Worm (Caenorhabditis elegans) whole organism, L1 larva: Measurements from ENCODE around the gene sri-26.

Source experiments
- C34B4.2 ChIP-seq: sonication (generic microtip); optimal IDR thresholded peaks from 2 replicates; lab custom pipeline; 2017; ENCODE audit warnings: mild to moderate bottlenecking, missing genetic modification characterization, missing compliant biosample characterization
- Y116A8C.19 ChIP-seq: sonication (generic microtip); optimal IDR thresholded peaks from 2 replicates; lab custom pipeline; 2016; ENCODE audit warnings: missing compliant biosample characterization, missing genetic modification characterization, borderline replicate concordance
- aha-1 ChIP-seq: fragments of 150-350 bp; optimal IDR thresholded peaks from 2 replicates; lab custom pipeline; 2014; ENCODE audit warnings: missing biosample characterization, missing genetic modification characterization
- alr-1 ChIP-seq: fragments of 200-800 bp; sonication (Bioruptor generic); optimal IDR thresholded peaks from 2 replicates; lab custom pipeline; 2018; ENCODE audit warnings: borderline replicate concordance, mild to moderate bottlenecking, missing genetic modification characterization, missing compliant biosample characterization
- aly-2 ChIP-seq: fragments of 150-350 bp; optimal IDR thresholded peaks from 2 replicates; lab custom pipeline; 2014; ENCODE audit warnings: missing biosample characterization, missing genetic modification characterization
- ama-1 ChIP-seq: fragments of 150-350 bp; optimal IDR thresholded peaks from 2 replicates; lab custom pipeline; 2014
- ceh-8 ChIP-seq: fragments of 200-800 bp; sonication (Bioruptor generic); optimal IDR thresholded peaks from 2 replicates; lab custom pipeline; 2018; ENCODE audit warnings: mild to moderate bottlenecking, missing genetic modification characterization, moderate library complexity, missing compliant biosample characterization
- ceh-90 ChIP-seq: sonication (generic microtip); optimal IDR thresholded peaks from 2 replicates; lab custom pipeline; 2016; ENCODE audit warnings: missing genetic modification characterization, missing compliant biosample characterization
- ces-1 ChIP-seq: fragments of 150-350 bp; optimal IDR thresholded peaks from 2 replicates; lab custom pipeline; 2014; ENCODE audit warnings: missing biosample characterization, missing genetic modification reagents, missing genetic modification characterization
- egl-27 ChIP-seq, 2 experiments: fragments of 150-350 bp in 1 of 2; sonication (generic microtip); optimal IDR thresholded peaks; 3 replicates each; lab custom pipeline; 2017 to 2018; ENCODE audit warnings: missing biosample characterization in 2 of 2, missing genetic modification characterization in 2 of 2, missing genetic modification reagents in 2 of 2
- elt-2 ChIP-seq: sonication (generic microtip); optimal IDR thresholded peaks from 2 replicates; lab custom pipeline; 2016; ENCODE audit warnings: missing genetic modification characterization, mild to moderate bottlenecking, inconsistent platforms, missing compliant biosample characterization, missing genetic modification reagents
- elt-3 ChIP-seq, 6 experiments: fragments of 150-350 bp in 1 of 6; sonication (generic microtip); optimal IDR thresholded peaks; 2 replicates each; lab custom pipeline; 2017 to 2018; ENCODE audit warnings: missing biosample characterization in 6 of 6, missing genetic modification characterization in 6 of 6, inconsistent platforms in 1 of 6
- ets-5 ChIP-seq: fragments of 200-800 bp; sonication (Bioruptor generic); IDR thresholded peaks from 2 replicates; pipeline ENCODE4 v1.3.6; 2022; ENCODE audit warnings: missing genetic modification characterization, missing compliant biosample characterization
- fkh-10 ChIP-seq: sonication (generic microtip); optimal IDR thresholded peaks from 2 replicates; lab custom pipeline; 2017; ENCODE audit warnings: missing biosample characterization, missing genetic modification reagents, missing genetic modification characterization
- grh-1 ChIP-seq: fragments of 200-800 bp; sonication (Bioruptor generic); IDR thresholded peaks from 2 replicates; pipeline ENCODE4 v1.3.6; 2022; ENCODE audit warnings: missing genetic modification reagents, missing genetic modification characterization, missing compliant biosample characterization
- isw-1 ChIP-seq: fragments of 200-800 bp; sonication (Bioruptor generic); IDR thresholded peaks from 2 replicates; pipeline ENCODE4 v1.3.6; 2022; ENCODE audit warnings: missing genetic modification characterization, missing compliant biosample characterization
- lin-14 ChIP-seq: fragments of 200-800 bp; sonication (Bioruptor generic); optimal IDR thresholded peaks from 2 replicates; lab custom pipeline; 2018; ENCODE audit warnings: mild to moderate bottlenecking, missing genetic modification characterization, moderate library complexity, missing compliant biosample characterization
- lin-35 ChIP-seq, 2 experiments: fragments of 150-350 bp; optimal IDR thresholded peaks; 2 replicates each; lab custom pipeline; 2014; ENCODE audit warnings: missing biosample characterization in 2 of 2, missing genetic modification characterization in 2 of 2, missing genetic modification reagents in 2 of 2
- lsy-2 ChIP-seq, 2 experiments: fragments of 150-350 bp; optimal IDR thresholded peaks; 2 replicates each; lab custom pipeline; 2014; ENCODE audit warnings: missing biosample characterization in 2 of 2, missing genetic modification characterization in 2 of 2
- mef-2 ChIP-seq: fragments of 150-350 bp; optimal IDR thresholded peaks from 2 replicates; lab custom pipeline; 2014; ENCODE audit warnings: missing biosample characterization, missing genetic modification characterization
- nhr-19 ChIP-seq: fragments of 200-800 bp; sonication (Bioruptor generic); conservative IDR thresholded peaks from 2 replicates; pipeline ENCODE4 v1.3.6; 2022; ENCODE audit warnings: missing genetic modification characterization, missing compliant biosample characterization
- nhr-47 ChIP-seq: sonication (generic microtip); optimal IDR thresholded peaks from 2 replicates; lab custom pipeline; 2016; ENCODE audit warnings: mild to moderate bottlenecking, missing genetic modification characterization, moderate library complexity, missing compliant biosample characterization
- nhr-76 ChIP-seq: sonication (generic microtip); optimal IDR thresholded peaks from 2 replicates; lab custom pipeline; 2017; ENCODE audit warnings: missing biosample characterization, missing genetic modification characterization
- nhr-84 ChIP-seq: sonication (generic microtip); optimal IDR thresholded peaks from 2 replicates; lab custom pipeline; 2017; ENCODE audit warnings: missing biosample characterization, missing genetic modification characterization
- nhr-90 ChIP-seq: sonication (generic microtip); optimal IDR thresholded peaks from 2 replicates; lab custom pipeline; 2016; ENCODE audit warnings: mild to moderate bottlenecking, missing genetic modification characterization, missing compliant biosample characterization; ENCODE audit not compliant: poor library complexity
- pag-3 ChIP-seq: sonication (generic microtip); optimal IDR thresholded peaks from 2 replicates; lab custom pipeline; 2017; ENCODE audit warnings: missing genetic modification characterization, mild to moderate bottlenecking, missing compliant biosample characterization, antibody characterized with exemption, borderline replicate concordance; ENCODE audit not compliant: insufficient read depth
- pqm-1 ChIP-seq: sonication (generic microtip); optimal IDR thresholded peaks from 3 replicates; lab custom pipeline; 2017; ENCODE audit warnings: missing biosample characterization, missing genetic modification characterization
- skn-1 ChIP-seq: fragments of 150-350 bp; optimal IDR thresholded peaks from 2 replicates; lab custom pipeline; 2014; ENCODE audit warnings: missing biosample characterization, missing genetic modification characterization
- sptf-1 ChIP-seq: fragments of 150-350 bp; optimal IDR thresholded peaks from 2 replicates; lab custom pipeline; 2014; ENCODE audit warnings: missing biosample characterization, missing genetic modification characterization
- swsn-7 ChIP-seq: sonication (generic microtip); optimal IDR thresholded peaks from 2 replicates; lab custom pipeline; 2016; ENCODE audit warnings: missing genetic modification characterization, missing compliant biosample characterization
- tlp-1 ChIP-seq: fragments of 150-350 bp; optimal IDR thresholded peaks from 2 replicates; lab custom pipeline; 2014; ENCODE audit warnings: missing biosample characterization, missing genetic modification characterization
- unc-130 ChIP-seq: fragments of 150-350 bp; optimal IDR thresholded peaks from 2 replicates; lab custom pipeline; 2017; ENCODE audit warnings: missing biosample characterization, missing genetic modification characterization, inconsistent platforms
- unc-30 ChIP-seq: sonication (generic microtip); optimal IDR thresholded peaks from 2 replicates; lab custom pipeline; 2017; ENCODE audit warnings: missing biosample characterization, missing genetic modification characterization
- zag-1 ChIP-seq: fragments of 150-350 bp; optimal IDR thresholded peaks from 2 replicates; lab custom pipeline; 2014; ENCODE audit warnings: missing biosample characterization, missing genetic modification characterization
- zip-4 ChIP-seq: fragments of 200-800 bp; sonication (Bioruptor generic); optimal IDR thresholded peaks from 2 replicates; lab custom pipeline; 2018; ENCODE audit warnings: mild to moderate bottlenecking, missing genetic modification characterization, moderate library complexity, missing compliant biosample characterization
- ztf-4 ChIP-seq: fragments of 150-350 bp; optimal IDR thresholded peaks from 2 replicates; lab custom pipeline; 2014; ENCODE audit warnings: missing biosample characterization, missing genetic modification characterization

sri-26 gene

DNA sequence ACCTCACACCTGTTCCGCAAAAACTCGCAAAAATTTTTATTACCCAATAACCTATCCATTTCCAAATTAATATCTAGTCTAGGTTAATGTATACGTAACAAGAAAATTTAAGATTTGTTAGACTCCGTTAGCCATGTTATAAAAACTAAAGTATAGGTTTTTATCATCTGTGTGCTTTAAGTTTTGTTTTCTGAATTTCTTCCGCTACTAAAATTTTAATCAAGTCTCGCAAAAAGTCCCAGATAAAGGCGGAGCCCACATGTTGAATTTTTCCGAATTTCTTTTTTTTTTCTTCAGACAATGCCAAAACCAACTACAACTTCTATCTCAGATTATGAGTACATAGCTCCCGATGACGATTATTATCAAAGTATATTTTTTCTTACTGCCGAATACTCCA lies 16.9 kb downstream of the sri-26 start, which contains the start of gene srw-13:
srw-13 (plus strand) TSS at position 301 of the 400 bp plus-strand sequence.
- no peak for TF ChIP-seq unc-30 (tag; lab: Kevin White, UChicago)
- no peak for TF ChIP-seq ztf-4 (tag; lab: Kevin White, UChicago)
- no peak for TF ChIP-seq pag-3 (tag; lab: Kevin White, UChicago)
- TF ChIP-seq mef-2 (tag; lab: Kevin White, UChicago), result no peak
- no peak for TF ChIP-seq aha-1 (tag; lab: Kevin White, UChicago)
- TF ChIP-seq skn-1, result no peak
- no peak for TF ChIP-seq pqm-1
- no peak for TF ChIP-seq nhr-47 (tag; lab: Kevin White, UChicago)
- no peak for TF ChIP-seq elt-3 (tag; optimal IDR thresholded peaks at IDR 0.05; lab: Kevin White, UChicago)
- no peak for TF ChIP-seq ces-1 (GFP tag; lab: Kevin White, UChicago)
- no peak for TF ChIP-seq aly-2 (tag; lab: Kevin White, UChicago)
- no peak for TF ChIP-seq lin-14
- TF ChIP-seq tlp-1 (tag; lab: Kevin White, UChicago), result no peak
- no peak for TF ChIP-seq nhr-90 (tag; lab: Kevin White, UChicago)
- TF ChIP-seq nhr-76 (tag; lab: Kevin White, UChicago), result no peak
- no peak for TF ChIP-seq ceh-8 (GFP tag; lab: Kevin White, UChicago)

DNA sequence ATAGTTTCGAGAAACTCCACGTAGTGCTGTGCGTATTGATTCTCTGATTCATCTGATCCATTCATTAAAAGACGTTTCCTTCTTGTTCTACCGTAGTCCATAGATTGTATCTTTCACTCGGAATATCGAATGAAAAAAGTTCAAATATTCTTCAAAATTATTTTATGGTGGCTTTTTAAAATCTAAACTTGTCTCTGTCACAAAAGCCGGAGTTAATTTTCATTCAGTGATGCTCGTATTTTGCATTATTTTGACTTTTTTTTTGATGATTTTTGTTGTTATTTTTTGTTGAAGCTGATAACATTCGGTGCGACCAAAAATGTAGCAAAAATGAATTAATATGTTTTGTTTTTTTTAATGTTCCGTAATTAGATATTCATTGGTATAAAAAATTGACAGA lies 20.4 kb downstream of the sri-26 start, which contains the start of gene nhr-164:
nhr-164 (minus strand) TSS at position 101 of the 400 bp plus-strand sequence.
- TF ChIP-seq lin-35 (GFP tag; optimal IDR thresholded peaks at IDR 0.05; lab: Kevin White, UChicago), result no peak
- TF ChIP-seq zag-1, result no peak
- no peak for TF ChIP-seq elt-3 (tag; optimal IDR thresholded peaks at IDR 0.05; lab: Kevin White, UChicago)
- no peak for TF ChIP-seq fkh-10 (GFP tag; lab: Kevin White, UChicago)
- no peak for TF ChIP-seq nhr-19
- TF ChIP-seq ama-1 (lab: Kevin White, UChicago), result no peak
- TF ChIP-seq ztf-4 (tag; lab: Kevin White, UChicago), result no peak

DNA sequence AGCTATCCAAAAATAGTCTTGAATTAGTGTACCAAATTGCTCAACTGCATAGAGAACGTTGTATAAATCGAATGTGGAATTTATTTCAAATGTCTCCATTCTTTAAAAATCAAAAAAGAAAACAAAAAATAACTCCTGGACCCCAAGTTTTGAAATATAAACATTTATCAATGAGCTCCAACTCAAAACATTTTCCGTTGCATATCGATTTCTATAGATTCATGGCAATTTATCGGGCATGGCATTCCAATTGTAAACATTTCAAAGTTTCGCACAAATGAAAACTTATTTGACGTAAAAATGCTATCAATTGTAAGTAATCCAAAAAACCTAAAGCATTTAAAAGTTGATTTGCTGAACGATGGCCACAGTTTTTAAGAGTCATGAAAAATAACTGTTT lies 23.3 kb downstream of the sri-26 start, which contains the start of gene srw-12:
srw-12 (minus strand) TSS at position 101 of the 400 bp plus-strand sequence.
- no peak for TF ChIP-seq C34B4.2
- TF ChIP-seq nhr-84 (tag; lab: Kevin White, UChicago), result no peak
- no peak for TF ChIP-seq ets-5

ce11 chrV:15240215-15240614 lies 24.9 kb downstream of the sri-26 start, which contains the start of gene srw-11:
Gene srw-11 (minus strand): TSS chrV:15240315.
- TF ChIP-seq Y116A8C.19, result no peak
- no peak for TF ChIP-seq alr-1 (tag; lab: Kevin White, UChicago)
- TF ChIP-seq ceh-90 (tag; lab: Kevin White, UChicago), result no peak
- no peak for TF ChIP-seq lin-35 (GFP tag; optimal IDR thresholded peaks at IDR 0.05; lab: Kevin White, UChicago)
- TF ChIP-seq lsy-2 (tag; optimal IDR thresholded peaks at IDR 0.05; lab: Kevin White, UChicago), result no peak

ce11 chrV:15241259-15241658 lies 26.0 kb downstream of the sri-26 start, which contains the start of gene chil-12:
Gene chil-12 (plus strand): TSS chrV:15241559.
- TF ChIP-seq isw-1 (GFP tag; lab: Robert Waterston, UW) (no peak), ets-5 (no peak), elt-2 (tag; lab: Kevin White, UChicago) (no peak), grh-1 (GFP tag; lab: Robert Waterston, UW) (no peak), zip-4 (GFP tag; lab: Kevin White, UChicago) (no peak), unc-130 (tag; lab: Kevin White, UChicago) (no peak), C34B4.2 (no peak), sptf-1 (tag; lab: Kevin White, UChicago) (no peak), egl-27 (tag; optimal IDR thresholded peaks at IDR 0.05; lab: Kevin White, UChicago) (no peak), swsn-7 (no peak)
- TF ChIP-seq, all 84 proteins: peak for 0
